Worm (Caenorhabditis elegans) whole organism, L4/young adult: ENCODE results near the gene Y57G11C.38.

ENCODE experiments used
- dao-5 ChIP-seq: sonication (generic microtip); optimal IDR thresholded peaks from 2 replicates; lab custom pipeline; 2016; ENCODE audit warnings: missing genotype, missing genetic modification characterization, moderate library complexity, missing compliant biosample characterization
- him-1 ChIP-seq: sonication (generic microtip); optimal IDR thresholded peaks from 2 replicates; lab custom pipeline; 2016; ENCODE audit warnings: missing genotype, missing genetic modification reagents, missing genetic modification characterization, missing compliant biosample characterization

DNA sequence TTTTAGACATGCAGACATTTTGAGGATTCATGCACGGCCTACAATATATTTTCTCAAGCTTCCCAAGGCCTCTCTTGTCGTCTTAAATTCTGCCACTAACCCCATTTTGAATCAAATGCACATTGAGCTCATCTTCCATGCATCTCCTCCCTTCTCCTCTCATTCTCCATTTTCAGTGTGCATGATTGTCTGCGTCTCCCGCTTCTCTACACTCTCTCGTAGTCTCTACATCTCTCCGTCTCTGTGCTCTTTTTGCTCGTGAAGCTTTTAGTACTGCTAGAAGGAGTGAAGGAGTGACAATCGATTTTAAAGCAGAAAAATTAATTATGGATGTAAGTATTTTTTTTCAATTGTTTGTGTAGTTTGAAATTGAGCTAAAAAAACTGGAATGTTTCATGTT, 25.4 kb upstream of the Y57G11C.38 start, which contains the start of gene Y57G11C.22:
- TF ChIP-seq him-1 (tag; lab: Kevin White, UChicago) (no peak), dao-5 (tag; lab: Kevin White, UChicago) (no peak)
